Worm (Caenorhabditis elegans): Measurements from ENCODE around the gene K04C2.3.

K04C2.3 gene

DNA sequence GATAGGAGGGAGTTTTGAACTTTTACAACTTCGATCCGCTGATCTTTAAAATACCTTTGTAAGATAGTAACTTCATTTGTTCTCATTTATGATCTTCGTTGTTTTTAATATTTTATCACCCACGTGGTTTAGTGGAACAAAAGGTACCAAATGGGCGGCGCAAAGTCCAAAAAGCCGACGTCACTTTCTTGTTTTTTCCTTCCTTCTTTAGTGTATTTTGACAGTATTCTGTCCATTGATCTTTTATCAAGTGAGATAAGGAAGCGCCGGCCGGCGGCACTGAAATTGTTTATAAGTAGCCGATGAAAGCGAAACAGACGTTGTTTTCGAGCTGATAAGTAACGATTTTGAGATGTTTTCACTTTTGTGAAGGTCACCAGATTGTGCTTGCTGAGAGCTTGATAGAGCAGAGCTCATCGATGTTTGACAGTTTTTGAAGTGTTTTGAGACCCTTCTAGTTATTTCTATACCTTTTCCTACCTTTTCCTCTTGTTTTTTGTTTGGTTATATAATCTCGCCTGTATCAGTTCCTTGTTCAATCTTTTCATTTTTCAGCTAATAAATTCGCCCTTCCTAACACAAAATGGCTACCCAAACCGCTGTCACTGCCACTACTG is at the start of gene K04C2.3:
TSS of gene K04C2.3 (plus strand) at position 556 of the 617 bp plus-strand sequence.
- no peak for TF ChIP-seq ama-1 (optimal IDR thresholded peaks at IDR 0.05)
- no peak for TF ChIP-seq sem-4 (tag; optimal IDR thresholded peaks at IDR 0.05)
- TF ChIP-seq lsy-2 (tag; optimal IDR thresholded peaks at IDR 0.05), result peak in 1 of 2 experiments; percentile 10
- peak; percentile 46 for TF ChIP-seq blmp-1 (tag; optimal IDR thresholded peaks at IDR 0.05; ENCODE audit: insufficient read depth)
- TF ChIP-seq nhr-21 (tag; optimal IDR thresholded peaks at IDR 0.05), result peak; percentile 11
- no peak for TF ChIP-seq lin-11 (tag; optimal IDR thresholded peaks at IDR 0.05)
- no peak for TF ChIP-seq fos-1 (tag; optimal IDR thresholded peaks at IDR 0.05)
- no peak for TF ChIP-seq lin-39 (tag; optimal IDR thresholded peaks at IDR 0.05)
- no peak for TF ChIP-seq peb-1 (tag; optimal IDR thresholded peaks at IDR 0.05)
- TF ChIP-seq sma-9 (GFP tag; optimal IDR thresholded peaks at IDR 0.05), result peak; percentile 70
- no peak for TF ChIP-seq sma-9 (tag; optimal IDR thresholded peaks at IDR 0.05)
- no peak for TF ChIP-seq aly-2 (tag; optimal IDR thresholded peaks at IDR 0.05)
- TF ChIP-seq ztf-11 (tag; optimal IDR thresholded peaks at IDR 0.05), result no peak
- no peak for TF ChIP-seq zag-1 (tag; optimal IDR thresholded peaks at IDR 0.05)
- peak; percentile 7 for TF ChIP-seq nhr-25 (tag; optimal IDR thresholded peaks at IDR 0.05)
- TF ChIP-seq Y55F3AM.14 (GFP tag; optimal IDR thresholded peaks at IDR 0.05), result no peak
- no peak for TF ChIP-seq egl-27 (tag; optimal IDR thresholded peaks at IDR 0.05)
- TF ChIP-seq alr-1 (tag; optimal IDR thresholded peaks at IDR 0.05), result no peak
- peak; percentile 29 for TF ChIP-seq crh-2 (tag; optimal IDR thresholded peaks at IDR 0.05)
- no peak for TF ChIP-seq sma-3 (GFP tag; optimal IDR thresholded peaks at IDR 0.05)
- no peak for TF ChIP-seq C34F6.9 (tag; optimal IDR thresholded peaks at IDR 0.05)

DNA sequence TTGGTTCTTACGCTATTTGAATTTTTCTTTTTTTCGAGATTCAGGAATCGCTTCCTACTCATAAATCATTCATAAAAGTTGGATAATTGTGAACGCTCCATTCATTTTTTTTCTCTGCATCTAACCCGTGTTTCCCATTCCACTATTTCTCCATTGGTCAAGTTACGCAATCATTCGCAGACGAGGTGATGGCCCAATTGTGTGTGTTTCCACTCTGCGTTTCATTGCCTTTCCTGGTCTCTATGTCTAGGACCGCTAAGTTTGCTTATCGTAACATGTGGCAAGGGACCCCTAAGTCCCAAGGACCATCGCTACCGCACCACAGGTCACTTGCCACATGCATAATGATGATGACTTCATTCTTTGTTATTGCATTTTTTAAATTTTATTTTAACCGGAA is 46.8 kb upstream of the K04C2.3 start:
- TF ChIP-seq Y55F3AM.14 (GFP tag; optimal IDR thresholded peaks at IDR 0.05) (no peak), aly-2 (tag; optimal IDR thresholded peaks at IDR 0.05) (no peak), ztf-1 (GFP tag; conservative IDR thresholded peaks at IDR 0.05) (no peak), sma-3 (GFP tag; optimal IDR thresholded peaks at IDR 0.05) (no peak), nhr-25 (tag; optimal IDR thresholded peaks at IDR 0.05) (no peak), mbf-1 (tag; optimal IDR thresholded peaks at IDR 0.05) (no peak), lin-39 (tag; optimal IDR thresholded peaks at IDR 0.05) (no peak), egl-27 (tag; optimal IDR thresholded peaks at IDR 0.05) (no peak), sma-9 (GFP tag; optimal IDR thresholded peaks at IDR 0.05) (no peak), sma-9 (tag; optimal IDR thresholded peaks at IDR 0.05) (no peak), nhr-129 (tag; optimal IDR thresholded peaks at IDR 0.05) (no peak), nhr-237 (tag; optimal IDR thresholded peaks at IDR 0.05) (no peak), ZK546.5 (tag; optimal IDR thresholded peaks at IDR 0.05) (no peak), nhr-21 (tag; optimal IDR thresholded peaks at IDR 0.05) (no peak), ceh-16 (tag; optimal IDR thresholded peaks at IDR 0.05) (no peak), nhr-23 (tag; optimal IDR thresholded peaks at IDR 0.05) (no peak), snpc-4 (tag; optimal IDR thresholded peaks at IDR 0.05) (no peak), skn-1 (tag; optimal IDR thresholded peaks at IDR 0.05) (no peak), mdl-1 (tag; optimal IDR thresholded peaks at IDR 0.05) (no peak), ama-1 (optimal IDR thresholded peaks at IDR 0.05) (no peak)

DNA sequence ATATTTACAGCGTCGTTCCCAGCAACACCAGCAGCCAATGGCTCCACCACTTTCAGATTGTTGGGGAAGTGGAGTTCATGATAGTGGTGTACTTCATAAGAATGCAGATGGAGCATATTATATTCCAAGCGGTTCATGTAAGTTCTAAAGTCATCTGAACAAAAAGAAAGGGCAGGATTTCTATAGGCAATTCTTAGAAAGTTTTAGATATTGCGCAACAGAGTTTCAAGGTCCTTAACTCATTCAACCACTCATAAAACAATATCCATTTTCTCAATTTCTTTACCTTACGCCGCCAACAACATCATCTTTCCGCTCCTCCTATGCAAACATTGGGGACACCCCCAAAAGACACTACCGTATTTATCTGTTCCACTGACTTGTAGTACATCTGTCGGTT is 41.6 kb upstream of the K04C2.3 start:
- TF ChIP-seq nhr-6 (tag; optimal IDR thresholded peaks at IDR 0.05) (no peak), mbf-1 (tag; optimal IDR thresholded peaks at IDR 0.05) (no peak), ztf-4 (tag; optimal IDR thresholded peaks at IDR 0.05) (no peak), elt-3 (tag; optimal IDR thresholded peaks at IDR 0.05) (no peak), ama-1 (optimal IDR thresholded peaks at IDR 0.05) (no peak), nhr-77 (tag; optimal IDR thresholded peaks at IDR 0.05) (no peak), peb-1 (tag; optimal IDR thresholded peaks at IDR 0.05) (no peak), ztf-11 (tag; optimal IDR thresholded peaks at IDR 0.05) (no peak), mdl-1 (tag; optimal IDR thresholded peaks at IDR 0.05) (no peak), unc-62 (GFP tag; optimal IDR thresholded peaks at IDR 0.05) (no peak), snpc-4 (tag; optimal IDR thresholded peaks at IDR 0.05) (no peak), nhr-12 (tag; optimal IDR thresholded peaks at IDR 0.05) (no peak), alr-1 (tag; optimal IDR thresholded peaks at IDR 0.05) (no peak), sma-9 (GFP tag; optimal IDR thresholded peaks at IDR 0.05) (no peak), sma-9 (tag; optimal IDR thresholded peaks at IDR 0.05) (no peak), fos-1 (tag; optimal IDR thresholded peaks at IDR 0.05) (no peak), lsy-2 (tag; optimal IDR thresholded peaks at IDR 0.05) (no peak), ZK546.5 (tag; optimal IDR thresholded peaks at IDR 0.05) (no peak), crh-2 (tag; optimal IDR thresholded peaks at IDR 0.05) (no peak), F13H6.1 (tag; optimal IDR thresholded peaks at IDR 0.05) (no peak), ztf-1 (GFP tag; conservative IDR thresholded peaks at IDR 0.05) (no peak)

Measured in whole organism, L2 larva.